Fruit fly (Drosophila melanogaster): Measurements from ENCODE around the gene Mpcp2.

The Mpcp2 gene

DNA sequence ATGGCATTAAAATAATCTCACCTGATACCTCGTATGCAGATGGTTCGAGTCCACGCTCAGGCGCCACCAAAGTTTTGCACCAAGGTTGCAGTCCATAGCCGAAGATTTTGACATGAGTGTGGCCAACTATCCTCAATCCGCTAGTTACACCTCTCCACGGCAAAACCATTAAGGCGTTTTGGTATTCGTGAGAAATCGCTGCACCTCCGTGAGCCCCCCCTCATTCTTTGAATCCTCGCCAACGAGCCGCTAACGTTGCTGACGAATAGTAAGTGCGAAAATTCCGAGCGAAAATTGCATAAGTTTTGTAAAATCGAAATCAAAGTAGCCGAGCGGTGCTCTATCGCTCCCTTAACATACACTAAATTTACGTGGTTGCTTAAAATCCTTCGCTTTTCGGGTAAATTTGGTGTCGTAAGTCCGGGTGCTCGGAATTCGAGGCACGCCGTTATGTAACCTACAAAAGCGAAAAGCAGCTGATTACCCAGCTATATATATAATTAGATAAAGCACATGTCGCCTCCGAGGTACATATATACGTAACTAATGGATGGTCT, at the start of gene Mpcp2:
TSS of gene Mpcp2 (plus strand) at position 217 of the 557 bp plus-strand sequence.
- TF ChIP-seq toe (GFP tag; optimal IDR thresholded peaks at IDR 0.05) (no peak), Clk (GFP tag; optimal IDR thresholded peaks at IDR 0.05) (no peak), CG5204 (GFP tag; optimal IDR thresholded peaks at IDR 0.05) (no peak), CG11617 (GFP tag; optimal IDR thresholded peaks at IDR 0.05) (peak; percentile 60), bab1 (GFP tag; optimal IDR thresholded peaks at IDR 0.05) (peak; percentile 77), Hr96 (GFP tag; optimal IDR thresholded peaks at IDR 0.05) (no peak), CG33017 (tag; optimal IDR thresholded peaks at IDR 0.05) (peak; percentile 37), cnc (optimal IDR thresholded peaks at IDR 0.05) (no peak), kay (GFP tag; ENCODE audit: borderline replicate concordance) (no peak), cic (GFP tag; optimal IDR thresholded peaks at IDR 0.05) (peak; percentile 62), CG1620 (GFP tag; optimal IDR thresholded peaks at IDR 0.05) (peak; percentile 1), tj (GFP tag; optimal IDR thresholded peaks at IDR 0.05) (peak; percentile 68), CG7101 (tag; optimal IDR thresholded peaks at IDR 0.05) (peak; percentile 52), CG14711 (tag; optimal IDR thresholded peaks at IDR 0.05) (peak; percentile 23), CG7045 (GFP tag; optimal IDR thresholded peaks at IDR 0.05) (no peak), pad (GFP tag; optimal IDR thresholded peaks at IDR 0.05) (peak; percentile 46), ovo (GFP tag; optimal IDR thresholded peaks at IDR 0.05) (peak; percentile 16), Crg-1 (GFP tag; optimal IDR thresholded peaks at IDR 0.05) (no peak), Mnt (GFP tag; optimal IDR thresholded peaks at IDR 0.05) (peak; percentile 93), CG12768 (GFP tag; optimal IDR thresholded peaks at IDR 0.05) (peak; percentile 33)

dm6 chr3L:14497479-14497878, 40.0 kb upstream of the Mpcp2 start:
- TF ChIP-seq CG1620 (GFP tag; optimal IDR thresholded peaks at IDR 0.05) (no peak), CG11617 (GFP tag; optimal IDR thresholded peaks at IDR 0.05) (no peak)

DNA sequence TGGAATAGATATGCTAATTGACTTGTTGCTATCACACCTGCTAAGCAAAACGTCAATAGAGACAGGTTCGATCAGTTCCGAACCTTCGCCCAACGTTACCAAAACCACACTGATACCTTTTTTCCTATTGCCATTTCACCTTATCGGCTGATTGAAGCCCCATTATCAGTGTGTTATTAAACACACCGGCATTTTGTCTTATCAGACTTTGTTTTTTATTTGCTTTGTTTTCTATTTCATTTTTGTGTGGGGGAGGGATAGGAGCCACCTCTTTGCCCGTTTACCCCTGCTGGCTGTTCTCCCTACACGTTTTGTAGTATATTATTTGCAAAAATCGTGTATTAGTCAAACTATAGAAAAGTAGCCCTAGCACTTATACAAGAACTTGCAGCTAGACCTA, 27.5 kb upstream of the Mpcp2 start:
- TF ChIP-seq tj (GFP tag; optimal IDR thresholded peaks at IDR 0.05) = peak; percentile 43
- no peak for TF ChIP-seq bab1 (GFP tag; optimal IDR thresholded peaks at IDR 0.05)
- peak; percentile 49 for TF ChIP-seq kay (GFP tag; ENCODE audit: borderline replicate concordance)
- TF ChIP-seq CG5204 (GFP tag; optimal IDR thresholded peaks at IDR 0.05) = peak; percentile 16
- no peak for TF ChIP-seq Crg-1 (GFP tag; optimal IDR thresholded peaks at IDR 0.05)
- no peak for TF ChIP-seq pad (GFP tag; optimal IDR thresholded peaks at IDR 0.05)
- TF ChIP-seq Clk (GFP tag; optimal IDR thresholded peaks at IDR 0.05) = no peak
- TF ChIP-seq CG14711 (tag; optimal IDR thresholded peaks at IDR 0.05) = no peak
- TF ChIP-seq CG1620 (GFP tag; optimal IDR thresholded peaks at IDR 0.05) = no peak
- peak; percentile 69 for TF ChIP-seq CG33017 (tag; optimal IDR thresholded peaks at IDR 0.05)
- peak; percentile 39 for TF ChIP-seq ovo (GFP tag; optimal IDR thresholded peaks at IDR 0.05)
- TF ChIP-seq cic (GFP tag; optimal IDR thresholded peaks at IDR 0.05) = peak; percentile 96
- peak; percentile 55 for TF ChIP-seq CG7045 (GFP tag; optimal IDR thresholded peaks at IDR 0.05)
- TF ChIP-seq Mnt (GFP tag; optimal IDR thresholded peaks at IDR 0.05) = peak; percentile 84
- peak; percentile 55 for TF ChIP-seq CG7101 (tag; optimal IDR thresholded peaks at IDR 0.05)
- TF ChIP-seq CG12768 (GFP tag; optimal IDR thresholded peaks at IDR 0.05) = peak; percentile 81
- TF ChIP-seq CG11617 (GFP tag; optimal IDR thresholded peaks at IDR 0.05) = peak; percentile 70
- TF ChIP-seq cnc (optimal IDR thresholded peaks at IDR 0.05) = no peak
- TF ChIP-seq Hr96 (GFP tag; optimal IDR thresholded peaks at IDR 0.05) = peak; percentile 59
- TF ChIP-seq toe (GFP tag; optimal IDR thresholded peaks at IDR 0.05) = no peak

- no peak for TF ChIP-seq Mnt (GFP tag; optimal IDR thresholded peaks at IDR 0.05)
- no peak for TF ChIP-seq Hr96 (GFP tag; optimal IDR thresholded peaks at IDR 0.05)
- no peak for TF ChIP-seq Crg-1 (GFP tag; optimal IDR thresholded peaks at IDR 0.05)
- TF ChIP-seq CG12768 (GFP tag; optimal IDR thresholded peaks at IDR 0.05) = no peak
- no peak for TF ChIP-seq tj (GFP tag; optimal IDR thresholded peaks at IDR 0.05)
- no peak for TF ChIP-seq cnc (optimal IDR thresholded peaks at IDR 0.05)
- no peak for TF ChIP-seq CG33017 (tag; optimal IDR thresholded peaks at IDR 0.05)
- no peak for TF ChIP-seq pad (GFP tag; optimal IDR thresholded peaks at IDR 0.05)
- TF ChIP-seq CG11617 (GFP tag; optimal IDR thresholded peaks at IDR 0.05) = no peak
- no peak for TF ChIP-seq CG7101 (tag; optimal IDR thresholded peaks at IDR 0.05)
- no peak for TF ChIP-seq cic (GFP tag; optimal IDR thresholded peaks at IDR 0.05)
- no peak for TF ChIP-seq kay (GFP tag; ENCODE audit: borderline replicate concordance)
- no peak for TF ChIP-seq CG5204 (GFP tag; optimal IDR thresholded peaks at IDR 0.05)
- no peak for TF ChIP-seq toe (GFP tag; optimal IDR thresholded peaks at IDR 0.05)
These were observed 24.2 kb upstream of the Mpcp2 start for dm6 chr3L:14513286-14513685.

DNA sequence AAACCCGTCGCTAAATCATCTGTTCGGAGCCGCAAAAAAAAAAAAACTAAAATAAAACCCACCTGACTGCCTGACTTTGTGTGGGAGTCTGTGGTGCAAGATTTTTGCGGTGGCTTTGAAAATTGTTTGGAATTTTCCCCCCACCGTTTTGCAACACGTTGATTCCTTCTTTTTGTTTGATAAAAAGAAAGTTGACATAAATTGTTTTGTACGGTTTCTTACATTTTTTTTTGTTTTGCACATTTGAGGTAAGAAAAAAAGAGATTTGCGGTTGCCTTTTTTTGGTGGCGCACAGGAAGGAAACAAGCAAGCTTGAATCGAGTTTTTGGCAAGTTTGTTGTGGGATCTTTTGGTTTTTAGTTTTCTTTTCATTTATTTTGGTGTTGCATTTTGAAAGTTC, 21.8 kb upstream of the Mpcp2 start:
- TF ChIP-seq kay (GFP tag; ENCODE audit: borderline replicate concordance) = no peak
- TF ChIP-seq CG5204 (GFP tag; optimal IDR thresholded peaks at IDR 0.05) = no peak
- no peak for TF ChIP-seq CG14711 (tag; optimal IDR thresholded peaks at IDR 0.05)
- TF ChIP-seq Crg-1 (GFP tag; optimal IDR thresholded peaks at IDR 0.05) = no peak
- TF ChIP-seq Hr96 (GFP tag; optimal IDR thresholded peaks at IDR 0.05) = no peak
- TF ChIP-seq Clk (GFP tag; optimal IDR thresholded peaks at IDR 0.05) = no peak
- no peak for TF ChIP-seq CG11617 (GFP tag; optimal IDR thresholded peaks at IDR 0.05)
- no peak for TF ChIP-seq Mnt (GFP tag; optimal IDR thresholded peaks at IDR 0.05)

DNA sequence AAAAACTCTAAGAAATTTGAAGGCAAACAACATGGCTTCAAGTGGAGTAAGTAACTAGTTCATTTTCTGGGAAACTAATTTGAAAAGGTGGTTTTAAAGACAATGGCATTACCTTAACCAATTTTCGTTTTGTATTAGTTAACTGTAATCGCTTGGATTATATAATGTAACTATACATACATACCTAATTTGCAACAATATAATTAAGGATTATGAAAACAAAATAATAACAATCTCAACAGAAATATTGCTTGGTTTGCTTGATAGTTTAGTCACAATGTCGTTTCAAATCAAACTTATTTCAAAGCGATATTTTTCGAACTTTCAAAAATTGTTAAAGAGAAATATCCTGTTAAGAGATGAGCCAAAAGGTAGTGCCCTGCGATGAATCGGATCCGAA, 19.9 kb upstream of the Mpcp2 start, which contains the start of gene CG9592:
TSS of gene CG9592 (plus strand) at position 301 of the 400 bp plus-strand sequence.
- TF ChIP-seq tj (GFP tag; optimal IDR thresholded peaks at IDR 0.05) = no peak
- TF ChIP-seq CG7101 (tag; optimal IDR thresholded peaks at IDR 0.05) = no peak
- TF ChIP-seq Hr96 (GFP tag; optimal IDR thresholded peaks at IDR 0.05) = no peak
- no peak for TF ChIP-seq ovo (GFP tag; optimal IDR thresholded peaks at IDR 0.05)
- TF ChIP-seq CG1620 (GFP tag; optimal IDR thresholded peaks at IDR 0.05) = no peak
- TF ChIP-seq Clk (GFP tag; optimal IDR thresholded peaks at IDR 0.05) = no peak
- no peak for TF ChIP-seq CG7045 (GFP tag; optimal IDR thresholded peaks at IDR 0.05)
- no peak for TF ChIP-seq cnc (optimal IDR thresholded peaks at IDR 0.05)
- TF ChIP-seq CG11617 (GFP tag; optimal IDR thresholded peaks at IDR 0.05) = no peak
- TF ChIP-seq pad (GFP tag; optimal IDR thresholded peaks at IDR 0.05) = no peak
- no peak for TF ChIP-seq cic (GFP tag; optimal IDR thresholded peaks at IDR 0.05)
- TF ChIP-seq CG14711 (tag; optimal IDR thresholded peaks at IDR 0.05) = no peak
- no peak for TF ChIP-seq CG12768 (GFP tag; optimal IDR thresholded peaks at IDR 0.05)
- TF ChIP-seq toe (GFP tag; optimal IDR thresholded peaks at IDR 0.05) = no peak
- TF ChIP-seq kay (GFP tag; ENCODE audit: borderline replicate concordance) = no peak
- no peak for TF ChIP-seq CG33017 (tag; optimal IDR thresholded peaks at IDR 0.05)
- TF ChIP-seq Crg-1 (GFP tag; optimal IDR thresholded peaks at IDR 0.05) = no peak
- TF ChIP-seq bab1 (GFP tag; optimal IDR thresholded peaks at IDR 0.05) = no peak
- TF ChIP-seq CG5204 (GFP tag; optimal IDR thresholded peaks at IDR 0.05) = no peak
- TF ChIP-seq Mnt (GFP tag; optimal IDR thresholded peaks at IDR 0.05) = no peak

Measured in whole organism, adult.